Fruit fly (Drosophila melanogaster) S2 (cell line): ENCODE data around the gene osk.

ENCODE experiments used
- CG8478 ChIP-seq: fragments of >200 bp; optimal IDR thresholded peaks from 2 replicates; lab custom pipeline; 2018
- CTCF ChIP-seq, 2 experiments: fragments of >200 bp; optimal IDR thresholded peaks; 2 replicates each; lab custom pipeline; 2018

Gene osk

DNA sequence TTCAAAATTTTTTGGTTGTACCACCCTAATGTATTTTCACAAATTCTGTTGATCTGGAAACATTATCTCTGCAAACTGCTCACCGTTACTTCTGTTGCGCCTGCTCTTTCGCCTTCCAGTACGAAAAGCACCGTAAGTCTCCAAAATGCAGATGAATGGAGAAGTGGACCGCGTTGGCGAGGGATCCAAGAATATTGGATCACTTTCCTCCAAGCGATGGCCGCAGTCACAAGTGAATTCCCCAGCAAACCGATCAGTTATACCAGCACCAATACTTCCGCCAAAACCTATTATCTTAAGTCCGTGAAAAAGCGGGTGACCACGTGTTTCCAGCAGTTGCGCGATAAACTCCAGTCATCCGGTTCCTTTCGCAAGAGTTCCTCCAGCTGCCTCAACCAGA lies at the start of gene osk:
TSS of gene osk (plus strand) at position 197 of the 400 bp plus-strand sequence.
- no peak for TF ChIP-seq CG8478
- TF ChIP-seq CTCF (optimal IDR thresholded peaks at IDR 0.05; lab: Kevin White, UChicago) = no peak

DNA sequence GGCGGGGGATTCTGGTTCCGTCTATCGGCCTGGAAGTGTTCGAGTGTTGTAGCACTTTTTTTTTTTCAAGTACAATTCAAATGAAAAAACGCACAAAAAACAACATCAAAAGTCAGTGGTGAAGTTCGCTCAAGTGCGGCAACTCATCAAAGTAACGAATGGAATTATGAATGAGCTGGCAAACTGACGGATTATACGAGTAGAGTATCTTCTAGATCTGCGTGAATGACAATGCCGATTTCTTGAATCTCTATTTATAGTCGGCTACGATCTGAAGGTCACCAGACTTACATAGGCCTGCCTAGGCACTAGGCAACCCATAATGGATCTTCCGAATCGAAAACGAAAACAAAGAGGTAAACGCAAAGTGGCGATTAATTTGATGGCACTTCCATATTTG lies 49.3 kb upstream of the osk start:
- TF ChIP-seq CTCF (optimal IDR thresholded peaks at IDR 0.05; lab: Kevin White, UChicago) (no peak), CG8478 (no peak)

- TF ChIP-seq CTCF (optimal IDR thresholded peaks at IDR 0.05; lab: Kevin White, UChicago) (no peak), CG8478 (no peak)
These were observed 48.1 kb upstream of the osk start for dm6 chr3R:8886772-8887367.

- TF ChIP-seq CTCF (optimal IDR thresholded peaks at IDR 0.05; lab: Kevin White, UChicago) = no peak
- no peak for TF ChIP-seq CG8478
These were observed 44.5 kb upstream of the osk start for dm6 chr3R:8890441-8890840.

- TF ChIP-seq CTCF (optimal IDR thresholded peaks at IDR 0.05; lab: Kevin White, UChicago) (no peak), CG8478 (no peak)
These were observed 43.3 kb upstream of the osk start for dm6 chr3R:8891675-8892074.

- TF ChIP-seq CG8478 (no peak), CTCF (optimal IDR thresholded peaks at IDR 0.05; lab: Kevin White, UChicago) (no peak)
These were observed 41.8 kb upstream of the osk start for dm6 chr3R:8892993-8893670.

DNA sequence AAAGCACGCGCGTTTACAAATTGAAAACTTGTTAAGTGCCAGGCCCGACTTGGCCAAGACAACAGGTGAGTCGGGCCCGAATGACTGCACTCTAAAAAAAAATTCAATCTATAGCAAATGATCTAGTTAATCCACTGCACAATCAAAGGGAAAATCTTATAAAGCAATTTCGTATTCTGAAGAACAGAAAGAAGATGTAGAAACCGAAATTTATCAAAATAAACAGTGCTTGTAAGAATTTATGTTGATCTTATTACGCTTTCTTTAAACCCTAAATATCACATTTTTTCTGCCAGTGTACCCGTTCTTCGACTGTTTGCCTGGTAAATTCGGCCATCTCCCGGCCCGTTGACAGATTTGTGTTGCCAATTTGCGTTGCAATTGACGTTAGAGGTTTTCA lies 38.2 kb upstream of the osk start:
- TF ChIP-seq CTCF (optimal IDR thresholded peaks at IDR 0.05; lab: Kevin White, UChicago) (no peak), CG8478 (no peak)

DNA sequence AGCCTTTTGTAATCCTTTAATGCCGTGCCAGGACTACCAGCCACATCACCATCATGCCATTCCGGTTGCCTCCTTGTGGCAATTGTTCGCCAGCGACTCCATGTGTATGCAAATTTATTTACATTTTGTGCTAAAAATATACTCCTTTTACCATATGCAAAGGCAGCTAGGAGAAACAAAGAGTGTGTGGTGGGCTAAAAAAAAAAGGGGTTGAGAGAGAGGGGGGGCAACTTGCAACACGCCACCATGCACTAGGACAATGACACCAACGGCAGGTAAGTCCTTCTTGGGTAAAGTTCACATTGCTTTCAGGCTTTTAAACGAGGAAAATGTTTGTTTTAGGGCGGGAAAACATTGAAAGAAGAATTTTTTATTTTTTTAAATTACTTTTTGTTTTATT lies 20.0 kb upstream of the osk start:
- TF ChIP-seq CTCF (optimal IDR thresholded peaks at IDR 0.05; lab: Kevin White, UChicago) (no peak), CG8478 (no peak)

- TF ChIP-seq CG8478 (no peak), CTCF (optimal IDR thresholded peaks at IDR 0.05; lab: Kevin White, UChicago) (no peak)
These were observed 19.2 kb upstream of the osk start for dm6 chr3R:8915537-8916332.

DNA sequence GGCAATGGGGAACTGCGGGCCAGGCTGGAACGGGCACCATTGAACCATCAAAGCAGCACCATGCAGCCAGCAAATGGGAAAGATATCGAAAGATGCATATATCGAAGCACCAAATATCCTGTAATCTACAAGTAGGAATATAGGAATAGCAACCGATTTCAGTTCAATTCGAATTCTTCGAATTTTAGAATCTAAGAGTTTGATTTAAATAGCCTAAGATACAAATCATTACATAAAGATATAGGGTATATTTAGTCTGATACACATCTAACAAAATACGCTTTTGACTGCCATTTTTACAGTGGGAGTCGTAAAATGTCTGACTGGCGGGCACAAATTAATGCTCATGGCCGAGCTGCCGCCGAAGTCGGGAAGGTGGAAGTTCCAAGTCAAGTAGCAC lies 16.1 kb upstream of the osk start:
- TF ChIP-seq CTCF (optimal IDR thresholded peaks at IDR 0.05; lab: Kevin White, UChicago) (no peak), CG8478 (no peak)

DNA sequence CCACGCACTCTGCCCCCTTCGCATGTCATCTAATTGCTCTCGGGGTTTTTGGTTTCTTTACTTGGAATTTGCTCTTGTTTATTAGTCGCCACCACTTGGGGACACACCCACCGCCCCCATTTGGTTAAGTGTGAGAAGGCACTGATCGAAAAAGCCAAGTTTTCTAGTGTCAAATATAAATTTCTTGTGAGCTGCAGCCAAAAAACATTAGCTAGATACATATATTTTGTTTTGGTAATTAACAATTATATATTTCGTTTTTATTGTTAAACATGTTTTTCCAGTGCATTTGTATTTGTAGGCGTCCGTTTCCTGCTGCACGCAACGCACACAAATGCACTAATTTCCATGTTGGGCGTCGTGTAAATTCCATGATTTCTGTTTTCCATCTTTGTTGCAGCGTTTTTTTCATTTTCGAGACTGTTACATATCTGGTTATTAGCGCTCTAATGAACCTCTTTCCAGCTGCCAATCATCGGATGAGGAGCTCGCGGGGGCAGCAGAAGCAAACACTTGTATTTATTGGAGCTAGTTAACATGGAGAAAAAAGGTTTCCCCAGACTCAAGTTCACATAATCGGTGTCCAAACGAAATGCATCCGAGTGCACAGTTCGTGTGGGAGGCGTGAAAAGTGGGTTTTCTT lies 14.7 kb upstream of the osk start:
- TF ChIP-seq CG8478 = no peak
- TF ChIP-seq CTCF (optimal IDR thresholded peaks at IDR 0.05; lab: Kevin White, UChicago) = no peak

DNA sequence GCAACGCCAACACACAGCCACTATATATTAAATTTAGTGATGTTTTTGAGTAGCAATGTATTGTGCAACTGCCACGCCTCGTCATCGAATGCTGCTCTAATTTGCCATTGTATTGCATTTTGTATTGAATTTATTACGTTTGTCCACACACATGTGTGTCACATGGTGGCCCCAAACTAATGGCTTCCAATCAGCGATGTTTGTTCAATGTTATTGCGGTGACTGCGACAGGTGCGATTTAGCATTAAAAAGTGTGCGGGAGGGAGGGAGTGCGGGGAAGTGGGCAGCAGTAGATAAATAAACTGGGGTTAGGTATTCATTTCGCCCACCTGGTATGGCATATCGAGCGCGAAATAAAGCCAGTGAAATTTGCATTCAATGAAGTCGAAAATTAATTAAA lies 13.0 kb upstream of the osk start:
- TF ChIP-seq CTCF (optimal IDR thresholded peaks at IDR 0.05; lab: Kevin White, UChicago) = no peak
- no peak for TF ChIP-seq CG8478

- TF ChIP-seq CTCF (optimal IDR thresholded peaks at IDR 0.05; lab: Kevin White, UChicago) = no peak
- no peak for TF ChIP-seq CG8478
These were observed 12.2 kb upstream of the osk start for dm6 chr3R:8922617-8923242.

dm6 chr3R:8923774-8924369 lies 11.1 kb upstream of the osk start:
- no peak for TF ChIP-seq CG8478
- no peak for TF ChIP-seq CTCF (optimal IDR thresholded peaks at IDR 0.05; lab: Kevin White, UChicago)
